Worm (Caenorhabditis elegans) whole organism, L4 larva: ENCODE measurements around the gene clec-239.
A peak's percentile ranks its signal among the peaks of the same experiment; 100 is the strongest.

ENCODE experiments used
- F10B5.3 ChIP-seq: sonication (generic microtip); optimal IDR thresholded peaks from 2 replicates; lab custom pipeline; 2016; ENCODE audit warnings: mild to moderate bottlenecking, missing genetic modification characterization, missing compliant biosample characterization
- F26F4.8 ChIP-seq: fragments of 200-800 bp; sonication (Bioruptor generic); conservative IDR thresholded peaks from 2 replicates; pipeline ENCODE4 v1.3.6; 2022; ENCODE audit warnings: missing genetic modification characterization, missing compliant biosample characterization
- F37D6.2 ChIP-seq: sonication (generic microtip); optimal IDR thresholded peaks from 2 replicates; lab custom pipeline; 2016; ENCODE audit warnings: mild to moderate bottlenecking, missing genetic modification characterization, missing compliant biosample characterization
- F49E8.2 ChIP-seq: sonication (generic microtip); optimal IDR thresholded peaks from 2 replicates; lab custom pipeline; 2016; ENCODE audit warnings: missing compliant biosample characterization, mild to moderate bottlenecking, missing genetic modification characterization, borderline replicate concordance
- R02D3.7 ChIP-seq: fragments of 150-350 bp; sonication (generic microtip); optimal IDR thresholded peaks from 3 replicates; lab custom pipeline; 2014; ENCODE audit warnings: missing biosample characterization, missing genetic modification characterization
- T20F7.1 ChIP-seq: fragments of 200-800 bp; sonication (Bioruptor generic); optimal IDR thresholded peaks from 2 replicates; lab custom pipeline; 2018; ENCODE audit warnings: mild to moderate bottlenecking, missing genetic modification characterization, missing compliant biosample characterization
- Y5F2A.4 ChIP-seq: fragments of 200-800 bp; sonication (Bioruptor generic); optimal IDR thresholded peaks from 2 replicates; lab custom pipeline; 2018; ENCODE audit warnings: mild to moderate bottlenecking, missing genetic modification characterization, missing compliant biosample characterization
- Y75B8A.6 ChIP-seq: fragments of 200-800 bp; sonication (Bioruptor generic); IDR thresholded peaks from 2 replicates; pipeline ENCODE4 v1.3.6; 2022; ENCODE audit warnings: missing genetic modification reagents, missing genetic modification characterization, missing compliant biosample characterization
- aha-1 ChIP-seq: fragments of 150-350 bp; peaks from one replicate; lab custom pipeline; 2014; ENCODE audit warnings: missing biosample characterization, missing genetic modification characterization
- arid-1 ChIP-seq: fragments of 200-800 bp; sonication (Bioruptor generic); conservative IDR thresholded peaks from 2 replicates; pipeline ENCODE4 v1.3.6; 2022; ENCODE audit warnings: missing genetic modification reagents, missing genetic modification characterization, missing compliant biosample characterization
- ceh-20 ChIP-seq: fragments of 200-800 bp; sonication (Bioruptor generic); IDR thresholded peaks from 2 replicates; pipeline ENCODE4 v1.3.6; 2022; ENCODE audit warnings: missing genetic modification reagents, missing genetic modification characterization, missing compliant biosample characterization
- ceh-44 ChIP-seq: fragments of 200-800 bp; sonication (Bioruptor generic); IDR thresholded peaks from 2 replicates; pipeline ENCODE4 v1.3.6; 2022; ENCODE audit warnings: missing genetic modification reagents, missing genetic modification characterization, missing compliant biosample characterization
- ceh-62 ChIP-seq: sonication (generic microtip); optimal IDR thresholded peaks from 2 replicates; lab custom pipeline; 2017; ENCODE audit warnings: missing biosample characterization, missing genetic modification characterization
- daf-16 ChIP-seq, 3 experiments: sonication (generic microtip); optimal IDR thresholded peaks; 2 replicates each; lab custom pipeline; 2016 to 2017; ENCODE audit warnings: missing genetic modification characterization in 3 of 3, missing genetic modification reagents in 3 of 3, mild to moderate bottlenecking in 2 of 3, missing compliant biosample characterization in 2 of 3, missing biosample characterization in 1 of 3, moderate library complexity in 1 of 3
- dmd-8 ChIP-seq: fragments of 200-800 bp; sonication (Bioruptor generic); IDR thresholded peaks from 2 replicates; pipeline ENCODE4 v1.3.6; 2022; ENCODE audit warnings: missing genetic modification characterization, missing compliant biosample characterization
- dpl-1 ChIP-seq: fragments of 150-350 bp; optimal IDR thresholded peaks from 2 replicates; lab custom pipeline; 2014; ENCODE audit warnings: missing biosample characterization, missing genetic modification reagents, missing genetic modification characterization
- duxl-1 ChIP-seq: sonication (generic microtip); optimal IDR thresholded peaks from 2 replicates; lab custom pipeline; 2016; ENCODE audit warnings: mild to moderate bottlenecking, missing genetic modification characterization, moderate library complexity, missing compliant biosample characterization; ENCODE audit not compliant: poor library complexity
- egl-27 ChIP-seq: sonication (generic microtip); optimal IDR thresholded peaks from 3 replicates; lab custom pipeline; 2017; ENCODE audit warnings: missing biosample characterization, missing genetic modification reagents, missing genetic modification characterization
- egl-43 ChIP-seq: fragments of 200-800 bp; sonication (Bioruptor generic); IDR thresholded peaks from 2 replicates; pipeline ENCODE4 v1.3.6; 2022; ENCODE audit warnings: missing genetic modification reagents, missing genetic modification characterization, missing compliant biosample characterization
- fkh-10 ChIP-seq: fragments of 150-350 bp; optimal IDR thresholded peaks from 2 replicates; lab custom pipeline; 2014; ENCODE audit warnings: missing biosample characterization, missing genetic modification reagents, missing genetic modification characterization
- fos-1 ChIP-seq: fragments of 150-350 bp; optimal IDR thresholded peaks from 2 replicates; lab custom pipeline; 2014; ENCODE audit warnings: missing biosample characterization, missing genetic modification characterization
- hlh-11 ChIP-seq: fragments of 200-800 bp; sonication (Bioruptor generic); optimal IDR thresholded peaks from 2 replicates; lab custom pipeline; 2018; ENCODE audit warnings: mild to moderate bottlenecking, missing genetic modification characterization, missing compliant biosample characterization
- hlh-30 ChIP-seq: sonication (generic microtip); optimal IDR thresholded peaks from 2 replicates; lab custom pipeline; 2017; ENCODE audit warnings: antibody characterized with exemption, mild to moderate bottlenecking, missing genetic modification characterization, missing compliant biosample characterization; ENCODE audit not compliant: insufficient read depth
- hmg-1.1 ChIP-seq: fragments of 200-800 bp; sonication (Bioruptor generic); IDR thresholded peaks from 2 replicates; pipeline ENCODE4 v1.3.6; 2022; ENCODE audit warnings: missing genetic modification reagents, missing genetic modification characterization, missing compliant biosample characterization
- lin-1 ChIP-seq: fragments of 200-800 bp; sonication (Bioruptor generic); IDR thresholded peaks from 2 replicates; pipeline ENCODE4 v1.3.6; 2022; ENCODE audit warnings: missing genetic modification reagents, missing genetic modification characterization, missing compliant biosample characterization
- lin-29 ChIP-seq: fragments of 200-800 bp; sonication (Bioruptor generic); IDR thresholded peaks from 2 replicates; pipeline ENCODE4 v1.3.6; 2022; ENCODE audit warnings: missing genetic modification reagents, missing genetic modification characterization, missing compliant biosample characterization
- lin-38 ChIP-seq: fragments of 200-800 bp; sonication (Bioruptor generic); IDR thresholded peaks from 2 replicates; pipeline ENCODE4 v1.3.6; 2022; ENCODE audit warnings: missing genetic modification reagents, missing genetic modification characterization, missing compliant biosample characterization
- mdl-1 ChIP-seq, 2 experiments: fragments of 150-350 bp in 1 of 2; sonication (generic microtip) in 1 of 2; optimal IDR thresholded peaks; 2 replicates each; lab custom pipeline; 2014 to 2017; ENCODE audit warnings: missing biosample characterization in 2 of 2, missing genetic modification characterization in 2 of 2
- mdt-29 ChIP-seq: fragments of 200-800 bp; sonication (Bioruptor generic); IDR thresholded peaks from 2 replicates; pipeline ENCODE4 v1.3.6; 2022; ENCODE audit warnings: missing genetic modification reagents, missing genetic modification characterization, missing compliant biosample characterization
- mep-1 ChIP-seq: fragments of 150-350 bp; sonication (generic microtip); optimal IDR thresholded peaks from 3 replicates; lab custom pipeline; 2014; ENCODE audit warnings: missing biosample characterization, missing genetic modification characterization
- mes-2 ChIP-seq: sonication (generic microtip); optimal IDR thresholded peaks from 2 replicates; lab custom pipeline; 2016; ENCODE audit warnings: missing genotype, mild to moderate bottlenecking, missing genetic modification characterization, missing compliant biosample characterization; ENCODE audit not compliant: poor library complexity, severe bottlenecking
- nhr-10 ChIP-seq: fragments of 150-350 bp; optimal IDR thresholded peaks from 2 replicates; lab custom pipeline; 2014; ENCODE audit warnings: missing biosample characterization, missing genetic modification characterization
- nhr-11 ChIP-seq: fragments of 150-350 bp; optimal IDR thresholded peaks from 2 replicates; lab custom pipeline; 2014; ENCODE audit warnings: missing biosample characterization, missing genetic modification characterization
- nhr-111 ChIP-seq: fragments of 200-800 bp; sonication (Bioruptor generic); optimal IDR thresholded peaks from 2 replicates; lab custom pipeline; 2018; ENCODE audit warnings: mild to moderate bottlenecking, missing genetic modification characterization, missing compliant biosample characterization
- nhr-6 ChIP-seq: fragments of 150-350 bp; optimal IDR thresholded peaks from 2 replicates; lab custom pipeline; 2014; ENCODE audit warnings: missing biosample characterization, missing genetic modification characterization
- rbr-2 ChIP-seq: sonication (generic microtip); optimal IDR thresholded peaks from 2 replicates; lab custom pipeline; 2016; ENCODE audit warnings: missing genotype, missing genetic modification characterization, missing compliant biosample characterization
- set-16 ChIP-seq: fragments of 200-800 bp; sonication (Bioruptor generic); IDR thresholded peaks from 2 replicates; pipeline ENCODE4 v1.3.6; 2022; ENCODE audit warnings: missing genetic modification reagents, missing genetic modification characterization, missing compliant biosample characterization
- snpc-4 ChIP-seq: fragments of 150-350 bp; optimal IDR thresholded peaks from 2 replicates; lab custom pipeline; 2014; ENCODE audit warnings: missing biosample characterization, missing genetic modification characterization
- spr-1 ChIP-seq: sonication (generic microtip); optimal IDR thresholded peaks from 2 replicates; lab custom pipeline; 2016; ENCODE audit warnings: mild to moderate bottlenecking, missing genetic modification characterization, missing compliant biosample characterization
- spr-3 ChIP-seq: fragments of 200-800 bp; sonication (Bioruptor generic); optimal IDR thresholded peaks from 2 replicates; lab custom pipeline; 2018; ENCODE audit warnings: mild to moderate bottlenecking, missing genetic modification characterization, missing compliant biosample characterization
- unc-62 ChIP-seq, 3 experiments: fragments of 150-350 bp in 1 of 3; sonication (generic microtip); optimal IDR thresholded peaks in 2 of 3; peaks in 1 of 3; 1 replicate in 1 of 3; 2 replicates in 2 of 3; lab custom pipeline; 2014 to 2017; ENCODE audit warnings: missing biosample characterization in 3 of 3, missing genetic modification characterization in 3 of 3, missing genetic modification reagents in 3 of 3, missing genotype in 1 of 3
- vab-7 ChIP-seq: fragments of 200-800 bp; sonication (Bioruptor generic); IDR thresholded peaks from 2 replicates; pipeline ENCODE4 v1.3.6; 2022; ENCODE audit warnings: missing genetic modification reagents, missing genetic modification characterization, missing compliant biosample characterization
- zfp-2 ChIP-seq: sonication (generic microtip); optimal IDR thresholded peaks from 2 replicates; lab custom pipeline; 2016; ENCODE audit warnings: mild to moderate bottlenecking, missing genetic modification characterization, missing compliant biosample characterization
- zfp-3 ChIP-seq: fragments of 200-800 bp; sonication (Bioruptor generic); conservative IDR thresholded peaks from 2 replicates; pipeline ENCODE4 v1.3.6; 2022; ENCODE audit warnings: missing genetic modification reagents, missing genetic modification characterization, missing compliant biosample characterization
- zip-2 ChIP-seq: fragments of 150-350 bp; optimal IDR thresholded peaks from 2 replicates; lab custom pipeline; 2014; ENCODE audit warnings: missing biosample characterization, missing genetic modification characterization
- ztf-7 ChIP-seq: fragments of 150-350 bp; optimal IDR thresholded peaks from 2 replicates; lab custom pipeline; 2014; ENCODE audit warnings: missing biosample characterization, missing genetic modification characterization

clec-239 gene

ce11 chrV:16954766-16955165 is 1.6 kb upstream of the clec-239 start, which contains the start of gene srh-206:
TSS of gene srh-206 (minus strand) at chrV:16954866.
- TF ChIP-seq lin-1 (GFP tag; lab: Robert Waterston, UW) (no peak), mes-2 (tag; lab: Kevin White, UChicago) (no peak), nhr-10 (tag; lab: Kevin White, UChicago) (no peak), Y75B8A.6 (GFP tag; lab: Robert Waterston, UW) (no peak), set-16 (GFP tag; lab: Robert Waterston, UW) (no peak), zip-2 (no peak), arid-1 (GFP tag; lab: Robert Waterston, UW) (no peak), F10B5.3 (tag; lab: Kevin White, UChicago) (no peak), snpc-4 (tag; lab: Kevin White, UChicago) (no peak), ceh-44 (GFP tag; lab: Robert Waterston, UW) (no peak), egl-43 (GFP tag; lab: Robert Waterston, UW) (no peak)

ce11 chrV:16958975-16959374 is 2.6 kb downstream of the clec-239 start:
- TF ChIP-seq T20F7.1 (GFP tag; lab: Kevin White, UChicago) = no peak
- TF ChIP-seq unc-62 (GFP tag; optimal IDR thresholded peaks at IDR 0.05 in 1 of 2; lab: Kevin White, UChicago) = peak in 1 of 2 experiments; percentile 30
- TF ChIP-seq unc-62 (tag; optimal IDR thresholded peaks at IDR 0.05; lab: Kevin White, UChicago) = no peak
- TF ChIP-seq nhr-111 (GFP tag; lab: Kevin White, UChicago) = no peak

ce11 chrV:16965655-16966054 is 9.3 kb downstream of the clec-239 start, which contains the start of gene efl-1:
TSS of gene efl-1 (minus strand) at chrV:16965675.
- TF ChIP-seq egl-27 (tag; lab: Kevin White, UChicago) (no peak), fkh-10 (GFP tag; lab: Kevin White, UChicago) (peak; percentile 79), vab-7 (GFP tag; lab: Robert Waterston, UW) (peak; percentile 45; the same call in 1 of the 2 replicates), F49E8.2 (peak; percentile 12), duxl-1 (tag; lab: Kevin White, UChicago) (peak; percentile 95), aha-1 (peak; percentile 98), dpl-1 (GFP tag; lab: Kevin White, UChicago) (peak; percentile 100), zfp-3 (GFP tag; lab: Robert Waterston, UW) (0 out of 2 replicates have a peak, but pooled peaks have one; percentile 39), nhr-6 (tag; lab: Kevin White, UChicago) (peak; percentile 94), hlh-11 (tag; lab: Kevin White, UChicago) (peak; percentile 77), nhr-11 (tag; lab: Kevin White, UChicago) (peak; percentile 78), set-16 (GFP tag; lab: Robert Waterston, UW) (0 out of 2 replicates have a peak, but pooled peaks have one; percentile 15), rbr-2 (peak; percentile 81), F37D6.2 (tag; lab: Kevin White, UChicago) (peak; percentile 55), lin-29 (GFP tag; lab: Robert Waterston, UW) (peak; percentile 57; the same call in 1 of the 2 replicates), daf-16 (GFP tag; optimal IDR thresholded peaks at IDR 0.05; lab: Kevin White, UChicago) (peak in 1 of 2 experiments; percentile 25), daf-16 (tag; optimal IDR thresholded peaks at IDR 0.05; lab: Kevin White, UChicago) (peak; percentile 31), ztf-7 (tag; lab: Kevin White, UChicago) (peak; percentile 80), ceh-20 (GFP tag; lab: Robert Waterston, UW) (peak; percentile 90), fos-1 (no peak), mdl-1 (tag; optimal IDR thresholded peaks at IDR 0.05; lab: Kevin White, UChicago) (peak in 1 of 2 experiments; percentile 37), spr-1 (tag; lab: Kevin White, UChicago) (peak; percentile 54), ceh-62 (tag; lab: Kevin White, UChicago) (no peak), R02D3.7 (tag; lab: Kevin White, UChicago) (no peak), nhr-10 (tag; lab: Kevin White, UChicago) (no peak), dmd-8 (GFP tag; lab: Robert Waterston, UW) (no peak), lin-38 (GFP tag; lab: Robert Waterston, UW) (peak; percentile 99), F26F4.8 (GFP tag; lab: Robert Waterston, UW) (no peak), spr-3 (GFP tag; lab: Kevin White, UChicago) (peak; percentile 62), hmg-1.1 (GFP tag; lab: Robert Waterston, UW) (peak; percentile 84), mdt-29 (GFP tag; lab: Robert Waterston, UW) (peak; percentile 64; the same call in 1 of the 2 replicates), zfp-2 (peak; percentile 41), mep-1 (tag; lab: Kevin White, UChicago) (peak; percentile 86), ceh-44 (GFP tag; lab: Robert Waterston, UW) (peak; percentile 61; the same call in 1 of the 2 replicates), hlh-30 (tag; lab: Kevin White, UChicago) (peak; percentile 89), Y5F2A.4 (GFP tag; lab: Kevin White, UChicago) (no peak)
